Worm (Caenorhabditis elegans): ENCODE results near the gene nspd-7.

nspd-7 gene

ce11 chrIV:10252350-10252792, 16.6 kb downstream of the nspd-7 start (continued):
- TF ChIP-seq dmd-8 (GFP tag; IDR thresholded peaks at IDR 0.05) = no peak
- TF ChIP-seq lin-1 (GFP tag; IDR thresholded peaks at IDR 0.05) = peak; percentile 79
- no peak for TF ChIP-seq skn-1 (tag; optimal IDR thresholded peaks at IDR 0.05)
- no peak for TF ChIP-seq madf-9 (GFP tag; conservative IDR thresholded peaks at IDR 0.05)
- TF ChIP-seq ama-1 (optimal IDR thresholded peaks at IDR 0.05) = no peak
- no peak for TF ChIP-seq unc-130 (GFP tag; optimal IDR thresholded peaks at IDR 0.05)
- TF ChIP-seq hif-1 (tag; optimal IDR thresholded peaks at IDR 0.05) = peak; percentile 33 to 83
- TF ChIP-seq ztf-7 (tag; optimal IDR thresholded peaks at IDR 0.05) = no peak
- 0 out of 2 replicates have a peak, but pooled peaks have one; percentile 73 for TF ChIP-seq mdt-29 (GFP tag; IDR thresholded peaks at IDR 0.05)
- no peak for TF ChIP-seq F49E8.2 (tag; optimal IDR thresholded peaks at IDR 0.05; ENCODE audit: borderline replicate concordance)
- peak in 1 of 2 experiments; percentile 10 for TF ChIP-seq ZK546.5 (tag; optimal IDR thresholded peaks at IDR 0.05)
- TF ChIP-seq hlh-11 (tag; optimal IDR thresholded peaks at IDR 0.05) = peak; percentile 96
- no peak for TF ChIP-seq nhr-76 (tag; optimal IDR thresholded peaks at IDR 0.05)
- peak; percentile 79 for TF ChIP-seq nhr-10 (tag; optimal IDR thresholded peaks at IDR 0.05)
- TF ChIP-seq mxl-3 (GFP tag; optimal IDR thresholded peaks at IDR 0.05) = peak; percentile 84

- TF ChIP-seq php-3 (GFP tag; IDR thresholded peaks at IDR 0.05) (no peak), aha-1 (tag) (peak; percentile 6)
These were observed 17.2 kb downstream of the nspd-7 start for ce11 chrIV:10251764-10252163.

- peak; percentile 27 for TF ChIP-seq nhr-28 (tag; optimal IDR thresholded peaks at IDR 0.05)
- TF ChIP-seq php-3 (GFP tag; IDR thresholded peaks at IDR 0.05) = no peak
- TF ChIP-seq daf-16 (GFP tag; optimal IDR thresholded peaks at IDR 0.05) = no peak
- TF ChIP-seq daf-16 (tag; optimal IDR thresholded peaks at IDR 0.05) = peak; percentile 33
These were observed 17.7 kb downstream of the nspd-7 start for ce11 chrIV:10251261-10251660.

ce11 chrIV:10250577-10251075, 18.4 kb downstream of the nspd-7 start, which contains the start of gene daf-14:
Gene daf-14 (plus strand): TSS chrIV:10250627.
- no peak for TF ChIP-seq F10B5.3 (tag; optimal IDR thresholded peaks at IDR 0.05)
- no peak for TF ChIP-seq cey-2 (tag; optimal IDR thresholded peaks at IDR 0.05; ENCODE audit: borderline replicate concordance, insufficient read depth)
- no peak for TF ChIP-seq jun-1 (tag; optimal IDR thresholded peaks at IDR 0.05)
- no peak for TF ChIP-seq spr-3 (GFP tag; optimal IDR thresholded peaks at IDR 0.05)
- TF ChIP-seq R02D3.7 (tag; optimal IDR thresholded peaks at IDR 0.05) = no peak
- TF ChIP-seq dmd-9 (GFP tag; IDR thresholded peaks at IDR 0.05) = no peak
- TF ChIP-seq mdl-1 (tag; optimal IDR thresholded peaks at IDR 0.05) = no peak
- TF ChIP-seq mdt-29 (GFP tag; IDR thresholded peaks at IDR 0.05) = no peak
- TF ChIP-seq aha-1 (tag) = peak; percentile 74
- peak in 1 of 2 experiments; percentile 33 for TF ChIP-seq lsy-2 (tag; optimal IDR thresholded peaks at IDR 0.05)
- TF ChIP-seq daf-16 (GFP tag; optimal IDR thresholded peaks at IDR 0.05) = no peak
- TF ChIP-seq daf-16 (tag; optimal IDR thresholded peaks at IDR 0.05) = peak; percentile 82
- TF ChIP-seq mxl-3 (GFP tag; optimal IDR thresholded peaks at IDR 0.05) = no peak
- no peak for TF ChIP-seq lin-29 (GFP tag; IDR thresholded peaks at IDR 0.05)
- no peak for TF ChIP-seq fos-1 (tag; optimal IDR thresholded peaks at IDR 0.05)
- no peak for TF ChIP-seq daf-19 (GFP tag; conservative IDR thresholded peaks at IDR 0.05)
- TF ChIP-seq Y75B8A.6 (GFP tag; IDR thresholded peaks at IDR 0.05) = no peak
- no peak for TF ChIP-seq ztf-7 (tag; optimal IDR thresholded peaks at IDR 0.05)
- TF ChIP-seq attf-4 (tag; optimal IDR thresholded peaks at IDR 0.05) = no peak
- TF ChIP-seq F26F4.8 (GFP tag; conservative IDR thresholded peaks at IDR 0.05) = no peak
- no peak for TF ChIP-seq ces-1 (GFP tag; optimal IDR thresholded peaks at IDR 0.05)
- peak; percentile 25 for TF ChIP-seq duxl-1 (tag; optimal IDR thresholded peaks at IDR 0.05; ENCODE audit: poor library complexity)
- TF ChIP-seq ceh-20 (GFP tag; IDR thresholded peaks at IDR 0.05) = no peak
- no peak for TF ChIP-seq set-16 (GFP tag; IDR thresholded peaks at IDR 0.05)
- no peak for TF ChIP-seq ctbp-1 (GFP tag; IDR thresholded peaks at IDR 0.05)
- no peak for TF ChIP-seq F49E8.2 (tag; optimal IDR thresholded peaks at IDR 0.05; ENCODE audit: borderline replicate concordance)
- TF ChIP-seq ama-1 (optimal IDR thresholded peaks at IDR 0.05) = no peak
- TF ChIP-seq zip-11 (GFP tag; IDR thresholded peaks at IDR 0.05) = no peak
- no peak for TF ChIP-seq mxl-2 (GFP tag; conservative IDR thresholded peaks at IDR 0.05)
- no peak for TF ChIP-seq daf-8 (GFP tag; IDR thresholded peaks at IDR 0.05)
- TF ChIP-seq fkh-10 (GFP tag; optimal IDR thresholded peaks at IDR 0.05) = no peak
- TF ChIP-seq hlh-11 (tag; optimal IDR thresholded peaks at IDR 0.05) = peak; percentile 65
- no peak for TF ChIP-seq lin-15B (tag; optimal IDR thresholded peaks at IDR 0.05)
- TF ChIP-seq nhr-25 (tag; optimal IDR thresholded peaks at IDR 0.05; ENCODE audit: borderline replicate concordance, insufficient read depth) = no peak

All from whole organism, L4 larva.